Fruit fly (Drosophila melanogaster) Kc167 (cell line): ENCODE data around the gene CG13685.

Experiments
- Myc ChIP-seq: fragments of >200 bp; optimal IDR thresholded peaks from 2 replicates; lab custom pipeline; 2017; ENCODE audit warnings: missing external identifiers
- Sin3A ChIP-seq: fragments of >200 bp; optimal IDR thresholded peaks from 2 replicates; lab custom pipeline; 2018; ENCODE audit warnings: missing external identifiers
- h ChIP-seq: fragments of >200 bp; optimal IDR thresholded peaks from 3 replicates; lab custom pipeline; 2018; ENCODE audit warnings: missing external identifiers
- insv ChIP-seq: fragments of >200 bp; optimal IDR thresholded peaks from 3 replicates; lab custom pipeline; 2018; ENCODE audit warnings: missing external identifiers
- psq ChIP-seq: fragments of >200 bp; optimal IDR thresholded peaks from 2 replicates; lab custom pipeline; 2017; ENCODE audit warnings: missing external identifiers
- ttk ChIP-seq: sonication (Bioruptor generic); optimal IDR thresholded peaks from 2 replicates; lab custom pipeline; 2017; ENCODE audit warnings: missing external identifiers

- TF ChIP-seq h (lab: Kevin White, UChicago) (no peak), Sin3A (lab: Kevin White, UChicago) (no peak), psq (lab: Kevin White, UChicago) (no peak), Myc (lab: Kevin White, UChicago) (no peak), insv (lab: Kevin White, UChicago) (no peak), ttk (no peak)
These were observed 27.6 kb downstream of the CG13685 start for dm6 chr3L:7774698-7775097.
